Worm (Caenorhabditis elegans): Measurements from ENCODE around the gene Y105C5A.1268.

The Y105C5A.1268 gene

DNA sequence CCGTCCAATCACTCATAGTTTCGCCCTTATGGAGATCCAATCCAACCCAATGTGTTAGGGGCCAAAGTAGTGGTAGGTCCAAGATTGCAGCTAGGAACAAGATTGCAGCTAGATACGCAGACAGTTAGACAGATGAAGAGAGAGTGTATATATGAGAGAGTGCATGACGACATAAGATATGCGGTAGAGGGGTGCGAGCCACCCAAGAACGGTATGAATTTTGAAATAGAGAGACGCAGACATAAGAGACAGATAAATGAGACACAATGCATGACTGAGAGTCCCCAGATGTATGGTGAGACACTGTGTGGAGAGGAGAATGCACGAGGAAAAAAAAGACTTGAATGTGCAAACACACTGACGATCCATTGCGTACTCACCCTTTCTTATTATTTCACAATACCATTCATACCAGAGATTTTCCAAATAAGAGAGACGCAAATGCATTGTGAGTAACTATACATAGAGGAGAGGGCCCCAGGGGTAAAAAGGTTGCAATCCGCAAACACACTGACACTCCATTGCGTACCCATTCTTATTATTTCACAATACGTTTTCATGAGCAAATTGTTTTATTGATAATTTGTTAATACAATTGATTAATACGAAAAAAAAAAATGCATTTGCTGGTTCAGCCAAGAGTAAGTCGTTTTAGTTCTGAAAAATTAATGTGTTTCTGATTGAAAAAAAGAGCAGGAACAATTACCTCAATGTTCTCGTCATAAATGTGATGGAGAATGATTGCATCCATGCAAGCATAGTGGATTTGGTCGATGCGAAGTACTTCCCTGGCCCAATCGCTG is at the start of gene Y105C5A.1268, which contains the start of gene Y105C5A.1272:
TSS of gene Y105C5A.1268 (minus strand) at position 51 of the 803 bp plus-strand sequence.
TSS of gene Y105C5A.1272 (plus strand) at position 575 of the 803 bp plus-strand sequence.
- TF ChIP-seq nhr-77 (tag; optimal IDR thresholded peaks at IDR 0.05) (peak; percentile 74), nhr-25 (tag; optimal IDR thresholded peaks at IDR 0.05) (peak; percentile 80), lin-15B (tag; optimal IDR thresholded peaks at IDR 0.05) (peak; percentile 56), aly-2 (tag; optimal IDR thresholded peaks at IDR 0.05) (peak; percentile 70), lin-39 (tag; optimal IDR thresholded peaks at IDR 0.05) (peak; percentile 69), skn-1 (tag; optimal IDR thresholded peaks at IDR 0.05) (peak; percentile 53), elt-3 (tag; optimal IDR thresholded peaks at IDR 0.05) (peak in 1 of 3 experiments; percentile 19), elt-1 (tag; optimal IDR thresholded peaks at IDR 0.05) (peak; percentile 38), mdl-1 (tag; optimal IDR thresholded peaks at IDR 0.05) (peak; percentile 63), pha-4 (tag; optimal IDR thresholded peaks at IDR 0.05) (peak; percentile 85), ceh-28 (tag; optimal IDR thresholded peaks at IDR 0.05) (peak; percentile 89), nhr-43 (tag; optimal IDR thresholded peaks at IDR 0.05; ENCODE audit: poor library complexity, severe bottlenecking) (peak; percentile 73), ceh-82 (tag; optimal IDR thresholded peaks at IDR 0.05) (peak; percentile 64), elt-2 (tag; optimal IDR thresholded peaks at IDR 0.05) (peak; percentile 74), nhr-23 (tag; optimal IDR thresholded peaks at IDR 0.05) (peak; percentile 84), zag-1 (tag; optimal IDR thresholded peaks at IDR 0.05) (peak; percentile 61), egl-5 (tag; optimal IDR thresholded peaks at IDR 0.05) (peak; percentile 27), hmg-11 (tag; optimal IDR thresholded peaks at IDR 0.05) (peak; percentile 92), lsy-12 (tag; optimal IDR thresholded peaks at IDR 0.05) (peak; percentile 56), snpc-4 (tag; optimal IDR thresholded peaks at IDR 0.05) (peak; percentile 77), nfya-1 (tag; optimal IDR thresholded peaks at IDR 0.05; ENCODE audit: insufficient read depth) (peak; percentile 91), fkh-10 (GFP tag; optimal IDR thresholded peaks at IDR 0.05) (peak; percentile 73), jun-1 (tag; optimal IDR thresholded peaks at IDR 0.05) (peak; percentile 89), R02D3.7 (tag; optimal IDR thresholded peaks at IDR 0.05) (peak; percentile 69), tbx-2 (tag; optimal IDR thresholded peaks at IDR 0.05) (peak; percentile 77), nhr-11 (tag; optimal IDR thresholded peaks at IDR 0.05) (peak; percentile 64), pqm-1 (tag; optimal IDR thresholded peaks at IDR 0.05) (peak; percentile 55)

DNA sequence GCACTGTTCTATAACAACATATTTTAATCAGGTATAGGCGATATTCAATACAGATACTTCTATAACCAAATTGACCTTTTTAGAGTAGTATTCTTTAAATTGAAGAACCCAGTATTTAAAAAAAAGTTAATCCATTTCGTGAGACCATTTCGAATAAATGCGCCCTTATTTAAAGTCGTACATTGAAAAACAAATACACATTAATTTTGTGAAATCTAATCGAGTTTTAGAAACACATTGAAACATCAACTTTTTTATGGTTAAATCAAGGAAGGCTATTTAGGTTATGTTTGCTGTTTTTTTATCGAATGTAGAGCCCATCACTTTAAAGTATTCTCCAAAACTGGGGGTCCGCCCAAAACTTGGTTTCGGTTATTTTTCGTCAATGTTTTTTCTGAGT is 49.0 kb upstream of the Y105C5A.1268 start:
- TF ChIP-seq eor-1 (tag; optimal IDR thresholded peaks at IDR 0.05), result no peak
- TF ChIP-seq jun-1 (tag; optimal IDR thresholded peaks at IDR 0.05), result no peak
- no peak for TF ChIP-seq R02D3.7 (tag; optimal IDR thresholded peaks at IDR 0.05)
- TF ChIP-seq ceh-9 (tag; optimal IDR thresholded peaks at IDR 0.05), result no peak
- no peak for TF ChIP-seq unc-39 (tag; optimal IDR thresholded peaks at IDR 0.05)

ce11 chrIV:15693268-15693667 is 47.0 kb upstream of the Y105C5A.1268 start:
- TF ChIP-seq nhr-67 (tag; optimal IDR thresholded peaks at IDR 0.05), result no peak
- no peak for TF ChIP-seq fos-1 (tag; optimal IDR thresholded peaks at IDR 0.05)
- no peak for TF ChIP-seq jun-1 (tag; optimal IDR thresholded peaks at IDR 0.05)
- no peak for TF ChIP-seq lin-39 (tag; optimal IDR thresholded peaks at IDR 0.05)
- TF ChIP-seq nhr-237 (tag; optimal IDR thresholded peaks at IDR 0.05), result no peak
- TF ChIP-seq ceh-28 (tag; optimal IDR thresholded peaks at IDR 0.05), result no peak
- TF ChIP-seq nhr-77 (tag; optimal IDR thresholded peaks at IDR 0.05), result no peak
- no peak for TF ChIP-seq elt-3 (tag; optimal IDR thresholded peaks at IDR 0.05)
- TF ChIP-seq fkh-10 (GFP tag; optimal IDR thresholded peaks at IDR 0.05), result no peak
- TF ChIP-seq eor-1 (tag; optimal IDR thresholded peaks at IDR 0.05), result no peak
- no peak for TF ChIP-seq ceh-9 (tag; optimal IDR thresholded peaks at IDR 0.05)
- TF ChIP-seq ceh-82 (tag; optimal IDR thresholded peaks at IDR 0.05), result no peak
- TF ChIP-seq unc-39 (tag; optimal IDR thresholded peaks at IDR 0.05), result no peak
- peak; percentile 36 for TF ChIP-seq snpc-4 (tag; optimal IDR thresholded peaks at IDR 0.05)
- no peak for TF ChIP-seq daf-12 (tag; optimal IDR thresholded peaks at IDR 0.05)
- peak; percentile 29 for TF ChIP-seq nfya-1 (tag; optimal IDR thresholded peaks at IDR 0.05; ENCODE audit: insufficient read depth)
- no peak for TF ChIP-seq mml-1 (tag; optimal IDR thresholded peaks at IDR 0.05)
- no peak for TF ChIP-seq nhr-12 (tag; optimal IDR thresholded peaks at IDR 0.05)
- no peak for TF ChIP-seq ZK546.5 (tag; optimal IDR thresholded peaks at IDR 0.05)
- TF ChIP-seq nhr-76 (tag; optimal IDR thresholded peaks at IDR 0.05), result no peak
- peak; percentile 36 for TF ChIP-seq nhr-43 (tag; optimal IDR thresholded peaks at IDR 0.05; ENCODE audit: poor library complexity, severe bottlenecking)
- no peak for TF ChIP-seq egl-27 (tag; optimal IDR thresholded peaks at IDR 0.05)
- no peak for TF ChIP-seq elt-1 (tag; optimal IDR thresholded peaks at IDR 0.05)
- TF ChIP-seq hmg-11 (tag; optimal IDR thresholded peaks at IDR 0.05), result peak; percentile 53
- no peak for TF ChIP-seq fkh-2 (tag; optimal IDR thresholded peaks at IDR 0.05)
- TF ChIP-seq unc-62 (GFP tag; optimal IDR thresholded peaks at IDR 0.05), result no peak
- TF ChIP-seq egl-5 (tag; optimal IDR thresholded peaks at IDR 0.05), result no peak
- no peak for TF ChIP-seq mdl-1 (tag; optimal IDR thresholded peaks at IDR 0.05)
